Worm (Caenorhabditis elegans) whole organism, mixed stage, embryonic: ENCODE data around the gene C39D10.1.

Experiments used
- M03D4.4 ChIP-seq: sonication (generic microtip); optimal IDR thresholded peaks from 2 replicates; lab custom pipeline; 2017; ENCODE audit warnings: mild to moderate bottlenecking, missing genetic modification characterization, missing compliant biosample characterization
- bed-3 ChIP-seq: fragments of 200-800 bp; sonication (Bioruptor generic); optimal IDR thresholded peaks from 3 replicates; lab custom pipeline; 2018; ENCODE audit warnings: mild to moderate bottlenecking, missing genetic modification characterization, moderate library complexity, missing compliant biosample characterization
- blmp-1 ChIP-seq: fragments of 150-350 bp; optimal IDR thresholded peaks from 2 replicates; lab custom pipeline; 2014; ENCODE audit warnings: missing biosample characterization, missing genetic modification characterization
- ceh-39 ChIP-seq: fragments of 150-350 bp; optimal IDR thresholded peaks from 2 replicates; lab custom pipeline; 2014; ENCODE audit warnings: missing biosample characterization, missing genetic modification characterization
- ceh-43 ChIP-seq: fragments of 200-800 bp; sonication (Bioruptor generic); optimal IDR thresholded peaks from 2 replicates; lab custom pipeline; 2018; ENCODE audit warnings: mild to moderate bottlenecking, missing genetic modification characterization, moderate library complexity, missing compliant biosample characterization
- ceh-83 ChIP-seq: fragments of 200-800 bp; sonication (Bioruptor generic); optimal IDR thresholded peaks from 2 replicates; lab custom pipeline; 2018; ENCODE audit warnings: mild to moderate bottlenecking, missing genetic modification characterization, missing compliant biosample characterization
- ces-1 ChIP-seq: fragments of 150-350 bp; optimal IDR thresholded peaks from 2 replicates; lab custom pipeline; 2014; ENCODE audit warnings: missing biosample characterization, missing genetic modification reagents, missing genetic modification characterization
- cnd-1 ChIP-seq: fragments of 200-800 bp; sonication (Bioruptor generic); optimal IDR thresholded peaks from 2 replicates; lab custom pipeline; 2018; ENCODE audit warnings: mild to moderate bottlenecking, missing genetic modification characterization, missing compliant biosample characterization
- drap-1 ChIP-seq: fragments of 200-800 bp; sonication (Bioruptor generic); optimal IDR thresholded peaks from 3 replicates; lab custom pipeline; 2018; ENCODE audit warnings: mild to moderate bottlenecking, missing genetic modification characterization, missing compliant biosample characterization
- elt-3 ChIP-seq: fragments of 150-350 bp; optimal IDR thresholded peaks from 2 replicates; lab custom pipeline; 2014; ENCODE audit warnings: missing biosample characterization, missing genetic modification characterization
- flh-1 ChIP-seq: fragments of 200-800 bp; sonication (Bioruptor generic); optimal IDR thresholded peaks from 2 replicates; lab custom pipeline; 2018; ENCODE audit warnings: mild to moderate bottlenecking, missing genetic modification characterization, moderate library complexity, missing compliant biosample characterization
- ham-2 ChIP-seq: fragments of 200-800 bp; sonication (Bioruptor generic); optimal IDR thresholded peaks from 2 replicates; lab custom pipeline; 2018; ENCODE audit warnings: mild to moderate bottlenecking, missing genetic modification characterization, missing compliant biosample characterization
- hlh-1 ChIP-seq: fragments of 150-350 bp; optimal IDR thresholded peaks from 2 replicates; lab custom pipeline; 2014; ENCODE audit warnings: missing biosample characterization, missing genetic modification reagents, missing genetic modification characterization
- lin-13 ChIP-seq: fragments of 150-350 bp; optimal IDR thresholded peaks from 2 replicates; lab custom pipeline; 2014; ENCODE audit warnings: missing biosample characterization, missing genetic modification characterization
- lin-32 ChIP-seq: fragments of 200-800 bp; sonication (Bioruptor generic); optimal IDR thresholded peaks from 2 replicates; lab custom pipeline; 2018; ENCODE audit warnings: mild to moderate bottlenecking, missing genetic modification characterization, missing compliant biosample characterization
- lsy-2 ChIP-seq: fragments of 150-350 bp; optimal IDR thresholded peaks from 2 replicates; lab custom pipeline; 2014; ENCODE audit warnings: missing biosample characterization, missing genetic modification characterization
- mab-5 ChIP-seq: fragments of 150-350 bp; optimal IDR thresholded peaks from 2 replicates; lab custom pipeline; 2014; ENCODE audit warnings: missing biosample characterization, missing genetic modification characterization
- mep-1 ChIP-seq: fragments of 150-350 bp; optimal IDR thresholded peaks from 2 replicates; lab custom pipeline; 2017; ENCODE audit warnings: missing biosample characterization, missing genetic modification reagents, missing genetic modification characterization, inconsistent platforms
- mls-2 ChIP-seq: sonication (generic microtip); optimal IDR thresholded peaks from 2 replicates; lab custom pipeline; 2016; ENCODE audit warnings: mild to moderate bottlenecking, missing genetic modification characterization, moderate library complexity, missing compliant biosample characterization
- nhr-12 ChIP-seq: fragments of 150-350 bp; optimal IDR thresholded peaks from 2 replicates; lab custom pipeline; 2014; ENCODE audit warnings: missing biosample characterization, missing genetic modification characterization
- nhr-2 ChIP-seq: fragments of 150-350 bp; optimal IDR thresholded peaks from 2 replicates; lab custom pipeline; 2014; ENCODE audit warnings: missing biosample characterization, missing genetic modification characterization
- nhr-237 ChIP-seq: fragments of 150-350 bp; optimal IDR thresholded peaks from 2 replicates; lab custom pipeline; 2014; ENCODE audit warnings: missing biosample characterization, missing genetic modification characterization
- nhr-76 ChIP-seq: sonication (generic microtip); optimal IDR thresholded peaks from 2 replicates; lab custom pipeline; 2017; ENCODE audit warnings: missing biosample characterization, missing genetic modification characterization
- pha-4 ChIP-seq: fragments of 150-350 bp; optimal IDR thresholded peaks from 2 replicates; lab custom pipeline; 2018; ENCODE audit warnings: missing biosample characterization, missing genetic modification reagents, missing genetic modification characterization
- sem-2 ChIP-seq: fragments of 200-800 bp; sonication (Bioruptor generic); optimal IDR thresholded peaks from 2 replicates; lab custom pipeline; 2018; ENCODE audit warnings: mild to moderate bottlenecking, missing genetic modification characterization, missing compliant biosample characterization
- snpc-4 ChIP-seq: fragments of 150-350 bp; optimal IDR thresholded peaks from 2 replicates; lab custom pipeline; 2014; ENCODE audit warnings: missing biosample characterization, missing genetic modification characterization
- sptf-1 ChIP-seq: sonication (generic microtip); optimal IDR thresholded peaks from 2 replicates; lab custom pipeline; 2017; ENCODE audit warnings: mild to moderate bottlenecking, missing genetic modification characterization, moderate library complexity, missing compliant biosample characterization
- tbx-8 ChIP-seq: fragments of 200-800 bp; sonication (Bioruptor generic); optimal IDR thresholded peaks from 2 replicates; lab custom pipeline; 2018; ENCODE audit warnings: mild to moderate bottlenecking, missing genetic modification characterization, moderate library complexity, missing compliant biosample characterization
- unc-120 ChIP-seq: sonication (generic microtip); optimal IDR thresholded peaks from 2 replicates; lab custom pipeline; 2017; ENCODE audit warnings: missing genetic modification characterization, missing compliant biosample characterization; ENCODE audit not compliant: poor library complexity, severe bottlenecking
- unc-39 ChIP-seq: fragments of 150-350 bp; optimal IDR thresholded peaks from 2 replicates; lab custom pipeline; 2014; ENCODE audit warnings: missing biosample characterization, missing genetic modification characterization
- unc-62 ChIP-seq: fragments of 150-350 bp; optimal IDR thresholded peaks from 2 replicates; lab custom pipeline; 2014; ENCODE audit warnings: missing biosample characterization, missing genetic modification reagents, missing genetic modification characterization
- zip-8 ChIP-seq: fragments of 150-350 bp; optimal IDR thresholded peaks from 2 replicates; lab custom pipeline; 2014; ENCODE audit warnings: missing biosample characterization, missing genetic modification characterization

The C39D10.1 gene

DNA sequence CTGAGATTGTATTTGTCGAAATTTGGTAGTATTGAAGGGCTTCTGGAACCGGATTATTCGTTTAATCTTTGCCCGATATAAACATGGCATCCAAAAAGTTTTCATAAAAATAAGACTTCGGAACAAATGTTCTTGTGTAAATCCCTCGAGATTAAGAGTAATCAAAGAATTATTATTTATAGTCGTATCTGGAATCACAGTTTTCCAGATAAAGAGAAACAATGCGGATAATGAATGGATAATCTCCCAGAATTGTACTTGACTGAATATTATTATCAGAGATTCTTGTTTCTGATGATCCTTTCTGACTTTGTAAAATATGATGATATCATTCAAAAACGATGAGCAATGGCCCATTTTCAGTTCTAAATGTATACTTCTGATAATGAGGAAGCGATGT lies 14.4 kb downstream of the C39D10.1 start:
- TF ChIP-seq unc-39 (tag; lab: Kevin White, UChicago) (no peak), nhr-12 (no peak), mls-2 (no peak), ceh-43 (no peak), zip-8 (tag; lab: Kevin White, UChicago) (no peak), nhr-237 (no peak)

DNA sequence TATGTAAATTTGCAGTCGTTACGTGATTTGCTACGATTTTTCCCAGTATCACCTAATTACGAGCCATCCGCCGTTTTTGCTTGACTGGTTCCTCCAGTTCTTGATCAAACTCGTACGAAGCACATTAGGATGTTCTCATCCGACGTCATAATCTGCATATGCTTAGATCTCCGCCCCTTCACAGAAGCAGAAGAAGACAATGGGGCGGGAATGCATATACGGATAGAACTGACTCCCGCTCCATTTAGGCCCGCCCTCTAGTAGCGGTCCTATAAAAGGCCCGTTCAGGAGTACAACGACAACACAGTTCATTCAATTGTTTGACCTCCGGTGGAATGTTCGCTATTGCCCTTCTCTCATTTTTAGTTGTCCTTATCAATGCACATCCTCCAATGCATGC lies 18.4 kb downstream of the C39D10.1 start, which contains the start of gene zig-4:
zig-4 (plus strand) TSS at position 301 of the 400 bp plus-strand sequence.
- no peak for TF ChIP-seq flh-1 (GFP tag; lab: Kevin White, UChicago)
- no peak for TF ChIP-seq pha-4
- no peak for TF ChIP-seq ceh-43
- TF ChIP-seq nhr-2 = no peak
- no peak for TF ChIP-seq lin-32

- no peak for TF ChIP-seq M03D4.4 (tag; lab: Kevin White, UChicago)
- no peak for TF ChIP-seq bed-3
- TF ChIP-seq sptf-1 (tag; lab: Kevin White, UChicago) = no peak
- no peak for TF ChIP-seq unc-62
Observed at ce11 chrX:7930450-7930849, 23.7 kb downstream of the C39D10.1 start, which contains the start of gene zig-3. Gene zig-3, plus strand, starts transcription at chrX:7930750.

DNA sequence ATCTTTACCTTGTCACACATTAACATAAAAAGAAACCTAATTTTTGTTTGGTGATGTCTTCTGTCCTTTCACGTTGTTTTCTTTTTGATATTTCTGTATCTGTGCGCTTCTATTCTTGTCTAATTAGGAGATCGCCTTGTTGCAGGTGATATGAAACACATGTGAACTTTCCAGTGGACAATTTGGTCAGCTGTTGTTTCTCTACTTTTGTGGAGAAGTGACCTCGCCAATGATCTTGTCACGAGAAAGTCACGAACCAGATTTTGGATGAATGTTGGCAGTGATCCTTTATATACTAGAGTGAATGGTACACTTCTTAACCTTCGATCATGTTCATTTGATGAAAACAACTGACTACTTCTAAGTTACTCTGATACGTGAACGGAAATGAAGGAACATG lies 25.7 kb downstream of the C39D10.1 start:
- TF ChIP-seq snpc-4 (tag; lab: Kevin White, UChicago) (no peak), sptf-1 (tag; lab: Kevin White, UChicago) (no peak), mep-1 (tag; lab: Kevin White, UChicago) (no peak), mab-5 (tag; lab: Kevin White, UChicago) (no peak), cnd-1 (tag; lab: Kevin White, UChicago) (no peak), unc-120 (tag; lab: Kevin White, UChicago) (no peak), ces-1 (no peak), ham-2 (GFP tag; lab: Kevin White, UChicago) (no peak), bed-3 (no peak), ceh-83 (GFP tag; lab: Kevin White, UChicago) (no peak), lin-32 (no peak), ceh-43 (no peak), nhr-12 (no peak), unc-39 (tag; lab: Kevin White, UChicago) (no peak), sem-2 (GFP tag; lab: Kevin White, UChicago) (no peak), nhr-76 (tag; lab: Kevin White, UChicago) (no peak), ceh-39 (tag; lab: Kevin White, UChicago) (no peak)

DNA sequence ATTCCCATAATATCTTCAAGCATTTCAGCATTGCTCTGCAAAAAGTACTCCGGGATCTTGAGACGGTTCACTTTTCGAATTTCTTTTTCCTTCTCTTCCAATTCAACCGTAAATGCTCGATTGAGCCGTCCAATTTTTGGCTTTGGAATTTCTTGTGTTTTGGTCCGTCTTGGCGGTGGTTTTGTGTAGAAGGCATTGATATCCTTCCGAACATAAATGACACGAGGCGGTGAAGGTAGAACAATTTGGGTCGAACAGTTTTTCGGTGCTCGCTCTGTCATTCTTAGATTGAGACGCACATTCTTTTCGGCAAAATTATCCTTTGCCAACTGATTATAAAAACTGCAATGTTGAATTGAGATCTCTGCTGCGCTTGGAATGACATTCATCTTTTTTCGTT lies 35.9 kb downstream of the C39D10.1 start:
- TF ChIP-seq unc-62 (no peak), ceh-43 (no peak), M03D4.4 (tag; lab: Kevin White, UChicago) (no peak), lsy-2 (tag; lab: Kevin White, UChicago) (no peak), flh-1 (GFP tag; lab: Kevin White, UChicago) (no peak), mls-2 (no peak), blmp-1 (tag; lab: Kevin White, UChicago) (no peak), unc-39 (tag; lab: Kevin White, UChicago) (no peak), zip-8 (tag; lab: Kevin White, UChicago) (no peak)

DNA sequence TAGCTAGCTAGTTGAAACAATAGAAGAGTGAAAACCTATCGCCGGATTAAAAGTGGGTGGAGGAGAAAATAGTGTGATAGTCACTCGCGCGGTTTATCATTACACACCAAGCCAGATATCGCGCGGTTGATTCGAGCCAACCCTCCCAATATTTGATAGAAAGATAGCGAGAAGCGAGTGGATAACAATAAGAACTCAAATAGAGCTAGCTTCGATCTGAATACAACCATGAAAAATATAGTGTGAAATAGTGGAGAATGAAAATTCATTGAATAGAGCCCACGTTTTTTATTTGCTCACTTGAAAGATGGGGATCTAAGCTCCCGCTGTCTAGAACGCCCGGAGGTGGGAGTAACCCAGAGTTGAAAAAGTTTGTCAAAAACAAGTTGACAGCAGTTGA lies 38.2 kb downstream of the C39D10.1 start, which contains the start of gene tnt-3:
tnt-3 (minus strand) TSS at position 101 of the 400 bp plus-strand sequence.
- TF ChIP-seq sem-2 (GFP tag; lab: Kevin White, UChicago) (no peak), lin-13 (tag; lab: Kevin White, UChicago) (no peak), unc-39 (tag; lab: Kevin White, UChicago) (no peak), hlh-1 (tag; lab: Kevin White, UChicago) (no peak), cnd-1 (tag; lab: Kevin White, UChicago) (no peak), M03D4.4 (tag; lab: Kevin White, UChicago) (no peak)

DNA sequence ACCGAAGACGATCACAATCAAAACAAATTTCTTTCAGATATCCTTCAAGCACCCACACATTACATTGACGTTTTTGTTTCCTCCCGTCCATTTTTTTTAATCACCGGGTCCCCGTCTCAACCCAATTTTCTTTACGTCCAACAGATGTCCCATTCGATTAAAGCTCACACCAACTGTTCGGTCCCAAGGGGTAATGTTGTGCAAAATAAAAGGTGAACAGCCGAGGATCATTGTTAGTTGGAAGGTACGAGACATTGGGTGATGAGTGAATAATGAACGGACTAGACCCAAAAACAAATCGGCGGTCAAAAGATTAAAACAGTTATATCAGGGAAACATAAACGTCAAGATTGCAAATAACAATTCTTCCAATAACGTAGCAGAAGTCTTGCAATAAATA lies 38.7 kb downstream of the C39D10.1 start:
- TF ChIP-seq drap-1 (GFP tag; lab: Kevin White, UChicago) (no peak), pha-4 (no peak), nhr-237 (no peak), hlh-1 (tag; lab: Kevin White, UChicago) (peak; percentile 97), tbx-8 (GFP tag; lab: Kevin White, UChicago) (no peak), unc-120 (tag; lab: Kevin White, UChicago) (no peak), zip-8 (tag; lab: Kevin White, UChicago) (no peak), elt-3 (tag; lab: Kevin White, UChicago) (no peak)
